Fruit fly (Drosophila melanogaster): Measurements from ENCODE around the gene CG18273.
A peak's percentile ranks its signal among the peaks of the same experiment; 100 is the strongest.

Gene CG18273

dm6 chrX:524331-524730, 37.0 kb upstream of the CG18273 start (continued):
- peak; percentile 51 for TF ChIP-seq Fer1 (GFP tag; optimal IDR thresholded peaks at IDR 0.05)
- no peak for TF ChIP-seq CG18476 (GFP tag; optimal IDR thresholded peaks at IDR 0.05)
- no peak for TF ChIP-seq CG8359 (GFP tag; optimal IDR thresholded peaks at IDR 0.05; ENCODE audit: borderline replicate concordance)
- no peak for TF ChIP-seq NC2α (GFP tag; optimal IDR thresholded peaks at IDR 0.05)
- peak; percentile 85 for TF ChIP-seq sens (GFP tag)
- TF ChIP-seq CG16863 (GFP tag; optimal IDR thresholded peaks at IDR 0.05): no peak
- no peak for TF ChIP-seq kay (GFP tag; optimal IDR thresholded peaks at IDR 0.05)
- TF ChIP-seq bsh (GFP tag; optimal IDR thresholded peaks at IDR 0.05): peak in 1 of 2 experiments; percentile 27
- no peak for TF ChIP-seq CG4820 (GFP tag; optimal IDR thresholded peaks at IDR 0.05)
- no peak for TF ChIP-seq CG15073 (GFP tag; optimal IDR thresholded peaks at IDR 0.05)
- 0 out of 2 replicates have a peak, but pooled peaks have one; percentile 18 for TF ChIP-seq Drgx (GFP tag; IDR thresholded peaks at IDR 0.05)
- peak; percentile 43 for TF ChIP-seq dmrt99B (tag; optimal IDR thresholded peaks at IDR 0.05)
- TF ChIP-seq hth (optimal IDR thresholded peaks at IDR 0.05): no peak
- no peak for TF ChIP-seq CG2889 (GFP tag; IDR thresholded peaks at IDR 0.05)
- TF ChIP-seq ssp (GFP tag; IDR thresholded peaks at IDR 0.05): 0 out of 2 replicates have a peak, but pooled peaks have one; percentile 9
- no peak for TF ChIP-seq tin (GFP tag; optimal IDR thresholded peaks at IDR 0.05)
- no peak for TF ChIP-seq CG9876 (GFP tag; optimal IDR thresholded peaks at IDR 0.05)
- no peak for TF ChIP-seq CG16815 (GFP tag; optimal IDR thresholded peaks at IDR 0.05)
- TF ChIP-seq cas (GFP tag; IDR thresholded peaks at IDR 0.05): no peak
- TF ChIP-seq CG4360 (GFP tag; IDR thresholded peaks at IDR 0.05): no peak
- TF ChIP-seq CG6272 (GFP tag; IDR thresholded peaks at IDR 0.05): no peak
- TF ChIP-seq BEAF-32 (GFP tag; optimal IDR thresholded peaks at IDR 0.05): no peak
- no peak for TF ChIP-seq CG12071 (GFP tag; optimal IDR thresholded peaks at IDR 0.05)
- peak; percentile 37; the same call in 1 of the 2 replicates for TF ChIP-seq Atf6 (GFP tag; IDR thresholded peaks at IDR 0.05)
- TF ChIP-seq Lhr (GFP tag; optimal IDR thresholded peaks at IDR 0.05): no peak
- no peak for TF ChIP-seq H2.0 (GFP tag; IDR thresholded peaks at IDR 0.05)
- no peak for TF ChIP-seq HmgZ (tag; optimal IDR thresholded peaks at IDR 0.05)
- TF ChIP-seq klu (GFP tag; IDR thresholded peaks at IDR 0.05): no peak
- TF ChIP-seq GATAe (GFP tag; conservative IDR thresholded peaks at IDR 0.05): no peak
- no peak for TF ChIP-seq CG30020 (tag; optimal IDR thresholded peaks at IDR 0.05)
- peak in 1 of 2 experiments; percentile 25 for TF ChIP-seq dpn (GFP tag; optimal IDR thresholded peaks at IDR 0.05)
- TF ChIP-seq CG17361 (GFP tag; IDR thresholded peaks at IDR 0.05): no peak
- TF ChIP-seq CG8281 (tag; optimal IDR thresholded peaks at IDR 0.05): no peak
- no peak for TF ChIP-seq ash1 (GFP tag; optimal IDR thresholded peaks at IDR 0.05)
- TF ChIP-seq HLH4C (GFP tag; IDR thresholded peaks at IDR 0.05; ENCODE audit: partially characterized antibody): no peak
- no peak for TF ChIP-seq psq (GFP tag; optimal IDR thresholded peaks at IDR 0.05)
- peak; percentile 70 for TF ChIP-seq pros (GFP tag; optimal IDR thresholded peaks at IDR 0.05)
- TF ChIP-seq Mad (GFP tag; optimal IDR thresholded peaks at IDR 0.05): no peak
- peak; percentile 22; the same call in 1 of the 2 replicates for TF ChIP-seq CG6689 (GFP tag; IDR thresholded peaks at IDR 0.05)
- no peak for TF ChIP-seq Dref (GFP tag; IDR thresholded peaks at IDR 0.05)
- TF ChIP-seq CoRest (tag; optimal IDR thresholded peaks at IDR 0.05): no peak
- TF ChIP-seq CG15011 (GFP tag; optimal IDR thresholded peaks at IDR 0.05): no peak
- TF ChIP-seq Dek (tag; optimal IDR thresholded peaks at IDR 0.05): no peak
- TF ChIP-seq CG15269 (tag; optimal IDR thresholded peaks at IDR 0.05): peak; percentile 2
- TF ChIP-seq HLH3B (GFP tag; IDR thresholded peaks at IDR 0.05): 0 out of 2 replicates have a peak, but pooled peaks have one; percentile 23
- TF ChIP-seq CG4328 (GFP tag; optimal IDR thresholded peaks at IDR 0.05): no peak
- TF ChIP-seq tx (GFP tag; optimal IDR thresholded peaks at IDR 0.05): no peak
- no peak for TF ChIP-seq TFAM (GFP tag; optimal IDR thresholded peaks at IDR 0.05)
- no peak for TF ChIP-seq CG7928 (GFP tag; optimal IDR thresholded peaks at IDR 0.05)
- no peak for TF ChIP-seq CG9727 (GFP tag; optimal IDR thresholded peaks at IDR 0.05)
- no peak for TF ChIP-seq CG14965 (GFP tag; optimal IDR thresholded peaks at IDR 0.05; ENCODE audit: borderline replicate concordance)
- no peak for TF ChIP-seq BtbVII (GFP tag; optimal IDR thresholded peaks at IDR 0.05)

Data from whole organism, embryonic.